Worm (Caenorhabditis elegans): Measurements from ENCODE around the gene F35E12.6.
A peak's percentile ranks its signal among the peaks of the same experiment; 100 is the strongest.

DNA sequence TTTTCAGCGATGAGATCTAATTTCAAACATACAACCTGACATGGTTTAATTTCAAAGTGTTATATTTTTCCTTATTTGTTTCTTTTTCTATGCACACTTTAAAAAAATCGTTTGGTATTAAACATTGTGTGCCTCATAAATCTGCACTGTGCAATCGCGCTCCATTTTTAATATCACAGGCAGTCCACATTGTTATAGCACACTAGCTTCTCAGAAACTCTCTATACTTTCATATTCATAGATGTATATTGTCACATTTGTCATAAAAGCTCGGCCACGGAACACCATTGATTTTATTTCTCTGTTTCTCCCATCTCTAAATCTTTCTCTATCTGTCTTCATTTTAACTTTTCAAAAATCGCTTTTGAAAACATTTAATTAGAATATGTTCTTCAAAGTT lies 21.3 kb upstream of the F35E12.6 start:
- TF ChIP-seq eor-1 (tag; optimal IDR thresholded peaks at IDR 0.05): no peak
- no peak for TF ChIP-seq zag-1 (tag; optimal IDR thresholded peaks at IDR 0.05)
- TF ChIP-seq snpc-4 (tag; optimal IDR thresholded peaks at IDR 0.05): peak; percentile 56
- no peak for TF ChIP-seq nhr-25 (tag; optimal IDR thresholded peaks at IDR 0.05)
- no peak for TF ChIP-seq ceh-9 (tag; optimal IDR thresholded peaks at IDR 0.05)
